Fruit fly (Drosophila melanogaster): ENCODE results near the gene CG14230.

The CG14230 gene

DNA sequence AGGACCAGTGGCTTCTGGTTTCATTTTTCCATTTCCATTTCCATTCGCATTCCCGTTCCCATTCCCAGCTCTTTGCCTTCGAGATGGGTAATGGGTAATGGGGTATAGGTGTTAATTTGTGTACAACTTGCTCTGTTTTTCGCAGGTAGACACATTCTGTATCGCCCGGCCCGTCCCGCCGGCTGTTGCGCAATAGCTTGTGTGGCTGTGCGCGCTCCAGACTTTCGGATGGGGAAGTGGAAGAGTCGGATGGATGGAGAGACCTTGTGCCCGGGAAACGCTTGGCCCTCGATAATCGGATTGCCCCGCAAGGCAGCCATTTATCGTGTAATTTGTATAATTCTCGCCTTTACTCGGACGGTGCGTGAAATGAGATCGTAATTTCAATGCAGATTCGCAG, 49.7 kb downstream of the CG14230 start:
- TF ChIP-seq h (optimal IDR thresholded peaks at IDR 0.05) (no peak), ttk (optimal IDR thresholded peaks at IDR 0.05) (no peak), psq (optimal IDR thresholded peaks at IDR 0.05) (no peak), Sin3A (optimal IDR thresholded peaks at IDR 0.05) (no peak)

DNA sequence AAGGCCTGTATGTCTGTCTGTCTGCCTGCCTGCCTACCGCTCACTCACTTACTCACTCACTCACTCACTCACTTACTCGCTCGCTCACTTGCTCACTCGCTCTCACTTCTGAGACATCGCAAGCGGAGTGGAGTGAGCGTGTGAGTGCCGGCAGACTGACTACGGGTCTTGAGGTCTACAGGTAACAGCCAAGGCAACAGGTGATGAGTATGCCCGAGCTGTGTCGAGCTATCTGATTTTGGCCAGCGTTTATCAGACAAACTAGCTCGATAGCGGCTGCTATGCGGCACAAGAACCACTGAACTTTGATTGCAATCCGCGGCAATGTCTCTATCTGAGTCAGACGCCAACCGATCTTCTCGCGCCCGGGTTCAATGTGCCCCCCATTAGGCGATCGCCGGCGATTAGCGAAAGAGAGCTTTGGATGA, 50.2 kb downstream of the CG14230 start:
- TF ChIP-seq Sin3A (optimal IDR thresholded peaks at IDR 0.05) = no peak

DNA sequence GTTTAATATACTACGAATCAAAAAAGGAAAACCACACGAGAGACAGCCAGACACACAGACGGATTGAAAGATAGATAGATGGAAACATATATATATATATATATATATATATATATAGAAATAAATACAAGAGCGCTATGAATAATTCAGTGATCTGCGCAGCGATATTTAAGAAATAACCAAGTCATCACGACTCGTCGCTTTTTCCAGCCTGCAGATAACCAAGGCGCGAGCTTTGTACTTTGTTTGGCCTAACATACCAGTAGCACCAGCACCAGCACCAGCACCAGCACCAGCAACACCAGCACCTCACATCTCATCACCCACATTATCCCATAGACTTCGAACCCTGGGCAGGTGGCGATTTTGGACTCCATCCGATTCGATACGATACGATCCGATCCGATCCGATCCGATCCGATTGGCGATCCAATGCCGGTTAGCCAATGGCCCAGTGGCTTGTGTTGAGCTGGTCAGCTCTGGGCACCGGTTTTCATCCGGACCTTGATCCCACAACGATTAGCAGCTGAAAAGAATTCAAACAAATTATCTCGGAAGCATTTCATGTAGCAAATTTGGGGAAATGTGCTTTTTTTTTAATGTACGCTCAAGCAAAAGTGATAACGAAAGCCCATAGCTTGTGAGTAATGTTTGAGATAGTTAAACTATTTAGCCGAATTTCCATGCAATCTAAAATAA, 50.9 kb downstream of the CG14230 start:
- TF ChIP-seq psq (optimal IDR thresholded peaks at IDR 0.05) (no peak), Myc (optimal IDR thresholded peaks at IDR 0.05) (no peak), insv (optimal IDR thresholded peaks at IDR 0.05) (no peak), ttk (optimal IDR thresholded peaks at IDR 0.05) (no peak), Sin3A (optimal IDR thresholded peaks at IDR 0.05) (no peak), h (optimal IDR thresholded peaks at IDR 0.05) (no peak)
